Worm (Caenorhabditis elegans) whole organism, L4/young adult: ENCODE data around the gene F54D5.7.

Experiments used
- W03F9.2 ChIP-seq: fragments of 150-350 bp; optimal IDR thresholded peaks from 2 replicates; lab custom pipeline; 2014; ENCODE audit warnings: missing biosample characterization, missing genetic modification characterization
- dao-5 ChIP-seq: sonication (generic microtip); optimal IDR thresholded peaks from 2 replicates; lab custom pipeline; 2016; ENCODE audit warnings: missing genotype, missing genetic modification characterization, moderate library complexity, missing compliant biosample characterization
- him-1 ChIP-seq: sonication (generic microtip); optimal IDR thresholded peaks from 2 replicates; lab custom pipeline; 2016; ENCODE audit warnings: missing genotype, missing genetic modification reagents, missing genetic modification characterization, missing compliant biosample characterization

F54D5.7 gene

DNA sequence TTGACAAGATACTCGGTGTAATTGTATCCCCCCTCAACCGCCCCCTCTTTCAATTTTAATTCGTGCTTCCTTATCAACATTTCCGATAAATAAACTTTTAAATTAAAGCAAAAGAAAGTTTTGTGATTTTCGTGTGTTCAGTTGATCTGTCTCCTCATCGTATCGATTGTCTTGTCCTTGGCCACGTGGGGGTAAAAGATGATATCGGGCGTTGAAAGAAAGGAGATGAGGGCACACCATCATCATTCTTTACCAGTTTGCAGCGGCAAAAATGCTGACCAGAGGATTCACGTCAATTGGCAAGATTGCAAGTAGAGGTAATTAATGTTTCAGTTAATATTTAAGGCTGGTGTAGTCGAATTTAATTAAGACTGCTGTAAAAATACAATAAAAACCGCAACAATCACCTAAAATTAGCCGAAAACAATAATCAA is at the start of gene F54D5.7:
Gene F54D5.7 (plus strand): TSS at position 264 of the 434 bp plus-strand sequence.
- TF ChIP-seq dao-5 (tag; lab: Kevin White, UChicago) (no peak), W03F9.2 (peak; percentile 30)

DNA sequence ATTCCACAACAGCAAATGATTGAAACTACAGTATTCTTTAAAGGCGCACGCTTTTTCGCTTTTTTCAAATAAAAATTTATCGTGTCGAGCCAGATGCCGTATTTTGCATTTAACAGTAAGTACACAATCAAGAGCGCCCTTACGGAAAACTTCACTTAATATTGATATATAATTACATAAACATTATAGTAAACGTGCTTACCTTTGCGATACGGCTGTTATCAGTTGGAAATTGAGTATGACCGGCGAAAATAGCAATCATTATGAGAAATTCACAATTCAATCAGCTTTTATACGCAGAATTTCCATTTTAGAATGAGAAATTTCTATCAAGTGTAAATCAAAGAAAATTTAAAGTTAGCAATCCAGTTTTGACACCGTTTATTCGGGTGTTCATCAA is 47.1 kb upstream of the F54D5.7 start, which contains the start of gene B0334.20:
Gene B0334.20 (minus strand): TSS at position 262 of the 400 bp plus-strand sequence.
- no peak for TF ChIP-seq him-1 (tag; lab: Kevin White, UChicago)
- TF ChIP-seq dao-5 (tag; lab: Kevin White, UChicago): no peak
- TF ChIP-seq W03F9.2: no peak

DNA sequence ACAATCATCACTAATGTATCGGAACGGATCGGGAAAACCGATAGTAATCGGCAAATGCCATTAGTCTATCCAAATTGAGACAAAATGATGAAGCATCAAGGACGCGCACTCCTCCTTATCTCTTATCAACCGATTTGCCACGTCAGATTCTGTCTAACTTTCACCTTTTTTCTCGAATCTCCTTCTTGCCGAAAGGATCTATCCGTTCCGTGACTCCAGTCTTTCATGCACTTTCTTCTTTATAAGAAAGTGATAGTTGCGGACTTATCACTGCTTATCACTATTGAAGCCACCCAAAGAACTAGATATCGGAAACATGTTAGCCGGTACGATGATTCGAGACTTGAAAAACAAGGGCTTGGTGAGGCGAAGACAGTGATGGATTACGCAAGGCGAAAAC is 45.4 kb upstream of the F54D5.7 start:
- TF ChIP-seq him-1 (tag; lab: Kevin White, UChicago) (no peak), dao-5 (tag; lab: Kevin White, UChicago) (no peak), W03F9.2 (no peak)

DNA sequence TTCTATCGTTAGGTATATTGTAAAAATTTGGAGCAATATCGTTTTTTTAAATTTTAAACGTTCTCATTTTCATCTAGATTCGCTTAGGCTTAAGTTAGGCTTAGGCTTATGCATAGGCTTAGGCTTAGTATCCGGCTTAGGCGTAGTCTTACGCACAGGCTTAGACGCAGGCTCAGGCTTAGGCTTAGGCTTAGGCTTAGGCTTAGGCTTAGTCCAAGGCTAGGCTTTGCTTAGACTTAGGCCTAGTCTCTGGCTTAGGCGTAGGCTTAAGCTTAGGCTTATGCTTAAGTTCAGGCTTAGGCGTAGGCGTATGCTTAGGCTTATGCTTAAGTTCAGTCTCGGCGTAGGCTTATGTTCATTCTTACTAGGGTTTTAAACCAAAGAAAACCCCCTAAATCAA is 43.6 kb upstream of the F54D5.7 start:
- TF ChIP-seq him-1 (tag; lab: Kevin White, UChicago) (no peak), W03F9.2 (no peak), dao-5 (tag; lab: Kevin White, UChicago) (no peak)

DNA sequence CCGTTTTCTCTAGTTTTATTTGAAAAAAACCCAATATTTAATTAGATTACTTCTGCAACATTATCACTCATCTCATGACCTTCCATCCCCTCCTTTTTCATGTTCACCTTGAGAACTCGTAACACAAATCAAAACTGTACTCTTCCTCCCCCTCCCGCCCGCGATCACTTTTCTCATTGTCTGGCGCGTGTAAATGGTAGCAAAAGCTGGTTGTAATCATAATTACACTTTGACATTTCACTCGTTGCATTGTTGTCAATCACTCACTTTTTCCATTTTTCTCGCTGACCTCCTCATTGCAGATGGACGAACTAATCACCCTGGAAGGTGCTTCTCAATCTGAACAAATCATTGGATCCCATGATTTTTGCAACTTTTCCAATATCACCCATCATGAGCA is 36.9 kb upstream of the F54D5.7 start, which contains the start of gene npr-41:
Gene npr-41 (plus strand): TSS at position 301 of the 400 bp plus-strand sequence.
- TF ChIP-seq him-1 (tag; lab: Kevin White, UChicago) (no peak), dao-5 (tag; lab: Kevin White, UChicago) (no peak), W03F9.2 (no peak)

DNA sequence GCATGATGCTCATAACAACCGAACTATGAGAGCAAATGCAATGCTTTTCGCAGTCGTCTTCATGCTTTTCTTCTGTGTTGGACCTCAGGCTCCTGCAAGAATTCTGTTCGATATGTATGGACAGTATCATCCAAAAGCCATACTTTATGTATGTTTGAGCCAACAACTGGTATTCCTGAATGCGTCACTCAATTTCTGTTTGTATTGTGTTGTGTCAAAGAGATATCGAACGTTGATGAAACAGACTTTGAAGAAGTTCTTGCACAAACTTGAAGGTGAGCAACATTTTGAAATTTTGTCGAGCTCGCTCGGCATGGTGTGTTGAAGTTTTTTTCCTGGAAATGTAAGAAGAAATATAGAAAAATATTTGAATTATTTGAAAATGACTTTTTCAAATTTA is 34.4 kb upstream of the F54D5.7 start:
- TF ChIP-seq him-1 (tag; lab: Kevin White, UChicago) (no peak), dao-5 (tag; lab: Kevin White, UChicago) (no peak), W03F9.2 (no peak)

DNA sequence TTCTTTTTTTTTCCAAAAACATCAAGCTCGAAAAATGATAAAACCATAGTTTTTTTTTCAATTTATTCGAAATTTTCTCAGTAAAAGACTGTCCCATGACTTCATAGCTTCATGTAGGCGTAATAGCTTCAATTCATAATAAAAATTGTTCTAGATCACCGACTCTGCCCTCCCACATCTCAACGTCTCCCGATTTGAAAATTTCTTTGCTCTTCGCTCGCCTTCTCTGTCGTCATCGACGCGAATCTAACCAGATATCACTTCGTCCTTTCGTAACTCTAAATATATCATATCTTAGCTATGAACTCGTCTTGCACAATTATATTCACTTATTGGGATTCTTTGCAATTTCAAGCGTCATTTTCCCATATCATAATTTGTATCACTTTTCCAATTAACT is 32.5 kb upstream of the F54D5.7 start, which contains the start of gene srh-44:
Gene srh-44 (plus strand): TSS at position 301 of the 400 bp plus-strand sequence.
- TF ChIP-seq W03F9.2 (no peak), him-1 (tag; lab: Kevin White, UChicago) (no peak), dao-5 (tag; lab: Kevin White, UChicago) (no peak)

DNA sequence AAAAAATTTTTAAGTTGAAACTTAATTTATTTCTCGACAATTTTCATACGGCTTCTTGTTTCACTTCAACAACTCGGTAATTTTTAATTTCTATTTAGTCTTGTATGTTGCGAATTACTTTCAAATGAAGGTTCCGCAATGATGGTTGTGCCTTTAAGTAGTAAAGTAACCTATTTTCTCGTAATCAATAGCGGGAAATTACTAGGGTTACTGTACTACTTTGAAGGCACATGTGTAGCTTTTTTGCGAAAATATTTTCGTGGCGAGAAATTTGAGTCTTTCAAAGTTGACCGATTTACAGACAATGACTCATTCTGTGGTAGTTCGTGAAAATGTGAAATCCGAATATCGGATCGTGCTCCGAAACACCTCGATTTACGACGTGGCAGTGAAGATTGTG is 29.1 kb upstream of the F54D5.7 start, which contains the start of gene B0334.10:
Gene B0334.10 (plus strand): TSS at position 301 of the 400 bp plus-strand sequence.
- TF ChIP-seq W03F9.2 (no peak), him-1 (tag; lab: Kevin White, UChicago) (no peak), dao-5 (tag; lab: Kevin White, UChicago) (no peak)

DNA sequence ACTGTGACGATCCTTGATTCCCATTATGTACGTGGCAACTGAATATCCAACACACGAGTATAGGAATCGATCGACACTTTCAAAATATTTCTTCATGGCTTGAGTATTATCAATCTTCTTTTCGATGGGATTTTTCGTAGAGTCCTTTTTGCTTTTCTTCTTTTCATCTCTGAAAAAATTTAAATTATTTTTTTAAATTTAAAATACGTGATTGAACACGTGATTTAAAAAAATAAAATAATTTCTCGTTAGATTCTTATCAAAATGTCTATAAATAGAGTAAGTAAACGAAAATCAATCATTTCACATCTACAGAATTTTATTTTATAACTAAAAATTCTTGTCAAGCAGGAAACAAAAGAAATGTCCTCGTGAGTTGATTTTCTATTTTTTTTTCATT is 26.0 kb upstream of the F54D5.7 start, which contains the start of gene Y62F5A.10:
Gene Y62F5A.10 (plus strand): TSS at position 301 of the 400 bp plus-strand sequence.
- TF ChIP-seq W03F9.2: no peak
- no peak for TF ChIP-seq dao-5 (tag; lab: Kevin White, UChicago)

DNA sequence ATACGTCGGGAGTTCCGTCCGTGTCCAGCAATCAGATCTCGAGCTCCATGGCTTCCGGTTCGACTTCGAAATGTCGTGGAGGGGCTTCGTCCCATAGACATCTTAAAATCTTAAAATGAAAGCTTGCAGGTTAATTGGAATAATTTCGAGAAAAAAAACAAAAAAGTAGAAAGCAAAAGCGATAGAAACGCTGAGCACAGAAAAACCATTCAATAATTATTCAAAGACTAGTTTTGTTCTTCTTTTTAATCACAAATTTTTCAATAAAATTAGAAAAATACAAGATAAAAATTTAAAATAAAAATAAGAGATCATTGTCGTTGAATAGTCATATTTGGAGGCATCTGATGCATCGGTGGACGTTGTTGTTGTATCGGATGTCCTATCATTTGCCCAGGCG is 20.4 kb upstream of the F54D5.7 start, which contains the start of gene age-1:
Gene age-1 (minus strand): TSS at position 101 of the 400 bp plus-strand sequence.
- TF ChIP-seq him-1 (tag; lab: Kevin White, UChicago): no peak
- no peak for TF ChIP-seq W03F9.2
- no peak for TF ChIP-seq dao-5 (tag; lab: Kevin White, UChicago)

DNA sequence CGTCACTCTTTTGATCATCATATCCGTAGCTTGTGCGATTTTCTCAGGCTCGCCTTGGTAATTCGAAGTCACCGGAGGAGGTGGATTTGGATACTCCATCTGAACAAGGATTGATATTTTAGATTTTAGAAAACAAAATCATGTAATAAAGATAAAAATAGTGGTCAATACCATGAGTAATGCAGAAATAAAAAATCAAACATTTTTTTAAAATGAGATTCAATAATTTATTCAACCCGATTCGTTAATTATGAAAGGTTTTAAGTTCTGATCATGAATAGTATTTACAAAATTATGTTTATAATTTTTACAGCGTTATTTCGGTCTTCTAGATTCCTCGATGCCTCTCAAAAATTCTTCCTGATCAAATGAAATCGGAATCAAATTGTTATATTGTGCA is 13.6 kb upstream of the F54D5.7 start, which contains the start of gene mdt-8:
Gene mdt-8 (minus strand): TSS at position 101 of the 400 bp plus-strand sequence.
- no peak for TF ChIP-seq W03F9.2
- TF ChIP-seq dao-5 (tag; lab: Kevin White, UChicago): no peak
- no peak for TF ChIP-seq him-1 (tag; lab: Kevin White, UChicago)

DNA sequence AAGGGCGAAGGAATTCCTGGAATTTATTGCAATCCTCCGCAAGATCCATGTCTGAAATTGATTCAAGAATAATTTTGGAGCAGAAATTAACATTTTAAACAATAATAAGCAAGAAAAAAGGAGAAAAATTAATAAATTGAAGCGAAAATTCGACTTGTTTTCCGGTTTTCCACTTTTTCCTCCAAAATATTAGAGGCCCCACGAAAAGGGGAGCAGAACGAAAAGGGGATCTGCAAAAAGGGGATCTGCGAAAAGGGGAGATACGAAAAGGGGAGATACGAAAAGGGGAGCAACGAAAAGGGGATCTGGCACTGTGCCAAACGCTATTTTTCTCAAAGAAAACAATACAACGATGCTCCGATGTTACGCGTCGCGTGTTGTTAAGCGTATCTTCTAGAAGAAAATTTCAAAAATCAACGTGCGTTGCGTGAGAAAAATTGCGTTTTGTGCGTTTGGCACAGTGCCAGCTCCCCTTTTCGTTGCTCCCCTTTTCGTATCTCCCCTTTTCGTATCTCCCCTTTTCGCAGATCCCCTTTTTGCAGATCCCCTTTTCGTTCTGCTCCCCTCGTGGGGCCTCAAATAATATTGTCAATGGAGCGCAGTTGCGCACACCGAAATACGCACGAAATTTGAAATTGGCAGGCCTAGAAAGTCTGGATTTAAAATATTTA is 12.8 kb upstream of the F54D5.7 start, which contains the start of gene Y62F5A.12:
Gene Y62F5A.12 (minus strand): TSS at position 51 of the 671 bp plus-strand sequence.
- peak; percentile 62 for TF ChIP-seq him-1 (tag; lab: Kevin White, UChicago)
- TF ChIP-seq W03F9.2: peak; percentile 57

DNA sequence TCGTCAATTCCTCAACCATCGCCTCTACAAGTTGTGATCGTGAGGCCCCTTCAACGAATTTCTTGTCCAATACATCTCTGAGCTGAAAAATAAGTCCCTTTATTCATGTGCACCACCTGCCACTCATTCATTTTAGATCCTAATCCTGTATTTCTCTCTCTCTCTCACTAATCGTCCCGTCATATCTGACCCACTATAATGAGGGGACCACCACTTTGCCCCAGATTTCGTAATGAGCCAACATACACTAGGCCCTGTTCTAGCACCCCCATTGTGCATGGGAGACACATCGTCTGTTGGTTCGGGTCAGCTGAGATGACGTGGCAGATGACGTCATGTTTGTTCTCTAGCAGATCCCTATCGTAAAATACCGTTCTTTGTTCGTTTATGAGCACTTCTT is 11.9 kb upstream of the F54D5.7 start:
- TF ChIP-seq him-1 (tag; lab: Kevin White, UChicago) (no peak), W03F9.2 (no peak), dao-5 (tag; lab: Kevin White, UChicago) (no peak)

DNA sequence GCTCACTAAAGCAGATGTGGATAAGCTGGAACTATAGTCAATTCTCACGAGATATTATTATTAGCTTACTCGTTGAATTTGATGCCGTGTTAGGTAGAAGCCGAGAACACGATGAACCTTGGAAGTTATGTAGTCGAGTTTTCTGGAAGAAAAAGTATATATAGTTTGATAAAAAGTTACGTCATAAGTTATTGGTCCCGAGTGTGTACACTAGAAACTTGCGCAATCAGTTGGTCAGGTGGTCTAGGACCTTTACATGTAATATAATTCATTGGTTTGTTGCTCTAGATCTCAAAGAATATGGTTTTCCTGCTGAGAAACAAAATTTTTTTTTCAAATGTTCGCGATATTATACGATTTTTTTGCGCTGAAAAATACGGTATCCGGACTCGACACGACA is 11.4 kb upstream of the F54D5.7 start:
- TF ChIP-seq him-1 (tag; lab: Kevin White, UChicago): no peak
- TF ChIP-seq W03F9.2: no peak
- no peak for TF ChIP-seq dao-5 (tag; lab: Kevin White, UChicago)
